Worm (Caenorhabditis elegans) whole organism, early embryonic: ENCODE measurements around the gene mam-7.
"Not testable (repeated sequence)": the region's sequence is repeated elsewhere in the genome, so short reads cannot be mapped to it uniquely, and the experiment has no call there.

Experiments
- B0310.2 ChIP-seq: sonication (generic microtip); optimal IDR thresholded peaks from 2 replicates; lab custom pipeline; 2016; ENCODE audit warnings: mild to moderate bottlenecking, missing genetic modification characterization, missing compliant biosample characterization
- aly-1 ChIP-seq: sonication (generic microtip); optimal IDR thresholded peaks from 2 replicates; lab custom pipeline; 2016; ENCODE audit warnings: missing genetic modification characterization, missing compliant biosample characterization
- ama-1 ChIP-seq: fragments of 150-350 bp; optimal IDR thresholded peaks from 2 replicates; lab custom pipeline; 2014
- hnd-1 ChIP-seq: sonication (generic microtip); optimal IDR thresholded peaks from 2 replicates; lab custom pipeline; 2016; ENCODE audit warnings: missing genetic modification characterization, missing compliant biosample characterization
- pes-1 ChIP-seq: fragments of 200-800 bp; sonication (Bioruptor generic); IDR thresholded peaks from 2 replicates; pipeline ENCODE4 v1.3.6; 2022; ENCODE audit warnings: missing genetic modification reagents, missing genetic modification characterization, missing compliant biosample characterization
- tra-4 ChIP-seq: sonication (generic microtip); optimal IDR thresholded peaks from 2 replicates; lab custom pipeline; 2017; ENCODE audit warnings: missing genetic modification characterization, missing compliant biosample characterization

- TF ChIP-seq tra-4 (tag; lab: Kevin White, UChicago); ama-1 (lab: Kevin White, UChicago); aly-1 (tag; lab: Kevin White, UChicago); B0310.2 (tag; lab: Kevin White, UChicago); hnd-1 (tag; lab: Kevin White, UChicago): not testable (repeated sequence)
- TF ChIP-seq pes-1: peak; percentile 80
These were observed 43.8 kb upstream of the mam-7 start for ce11 chrIII:9849111-9849510.
